Fruit fly (Drosophila melanogaster) whole organism, wandering third instar larva: ENCODE data around the gene CG6574.

Experiments
- Hnf4 ChIP-seq: fragments of 200-800 bp; sonication (Bioruptor generic); optimal IDR thresholded peaks from 2 replicates; lab custom pipeline; 2016; ENCODE audit warnings: missing biosample characterization, mild to moderate bottlenecking, missing genetic modification characterization
- Hr78 ChIP-seq: fragments of >200 bp; optimal IDR thresholded peaks from 2 replicates; lab custom pipeline; 2017; ENCODE audit warnings: missing biosample characterization, missing genetic modification characterization
- Jra ChIP-seq: sonication (Bioruptor generic); optimal IDR thresholded peaks from 2 replicates; lab custom pipeline; 2016; ENCODE audit warnings: missing biosample characterization, missing genetic modification characterization
- Myc ChIP-seq: fragments of >200 bp; optimal IDR thresholded peaks from 2 replicates; lab custom pipeline; 2017
- OdsH ChIP-seq: fragments of 200-800 bp; sonication (Bioruptor generic); optimal IDR thresholded peaks from 2 replicates; lab custom pipeline; 2016; ENCODE audit warnings: missing biosample characterization, mild to moderate bottlenecking, missing genetic modification characterization
- brk ChIP-seq: fragments of 200-800 bp; sonication (Bioruptor generic); optimal IDR thresholded peaks from 2 replicates; lab custom pipeline; 2016; ENCODE audit warnings: missing biosample characterization, mild to moderate bottlenecking, missing genetic modification characterization
- dsf ChIP-seq: sonication (Bioruptor generic); optimal IDR thresholded peaks from 2 replicates; lab custom pipeline; 2016; ENCODE audit warnings: missing biosample characterization, missing genetic modification characterization, borderline replicate concordance
- ey ChIP-seq: fragments of 200-800 bp; sonication (Bioruptor generic); optimal IDR thresholded peaks from 2 replicates; lab custom pipeline; 2016; ENCODE audit warnings: missing biosample characterization, missing genetic modification characterization
- sage ChIP-seq: fragments of 200-800 bp; sonication (Bioruptor generic); optimal IDR thresholded peaks from 2 replicates; lab custom pipeline; 2016; ENCODE audit warnings: missing biosample characterization, mild to moderate bottlenecking, missing genetic modification characterization
- usp ChIP-seq: fragments of >200 bp; optimal IDR thresholded peaks from 2 replicates; lab custom pipeline; 2017; ENCODE audit warnings: missing biosample characterization, missing genetic modification characterization
- woc ChIP-seq: sonication (Bioruptor generic); optimal IDR thresholded peaks from 2 replicates; lab custom pipeline; 2016; ENCODE audit warnings: missing biosample characterization, mild to moderate bottlenecking, missing genetic modification characterization

The CG6574 gene

DNA sequence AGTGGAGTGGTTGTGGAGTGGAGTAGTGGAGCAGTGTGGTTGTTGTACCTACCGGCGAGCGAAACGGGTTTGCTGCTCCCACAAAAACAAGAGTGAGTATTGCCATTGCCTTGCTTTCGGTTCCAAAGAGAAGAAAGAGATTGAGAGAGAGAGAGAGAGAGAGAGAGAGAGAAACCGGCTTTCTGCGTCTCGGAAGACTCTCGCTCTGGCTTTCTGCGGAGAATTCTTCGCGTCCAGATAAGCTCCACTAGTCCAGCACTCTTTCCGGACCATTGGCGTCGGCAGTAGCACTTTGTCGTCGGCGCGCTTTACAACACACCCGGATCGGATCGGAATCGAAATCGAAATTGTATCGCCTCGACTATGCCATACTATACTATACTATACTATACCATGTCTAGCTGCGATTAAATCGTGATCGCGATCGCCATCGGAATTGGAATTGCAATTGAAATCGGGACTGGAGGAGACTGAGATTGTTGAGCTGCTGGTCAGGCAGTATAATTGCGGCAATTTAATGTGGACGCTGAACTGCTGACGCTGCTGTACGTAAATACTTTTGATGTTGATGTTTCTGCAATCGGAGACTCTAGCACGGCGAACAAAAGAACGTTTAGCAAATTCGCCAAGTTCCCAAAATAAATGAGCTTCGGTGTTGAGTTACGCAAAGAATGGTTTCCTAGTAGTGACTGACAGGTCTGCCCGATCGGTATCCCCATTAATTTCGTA is 35.8 kb downstream of the CG6574 start, which contains the start of gene Cad86C (continued):
- TF ChIP-seq dsf (GFP tag; lab: Kevin White, UChicago) (no peak), sage (GFP tag; lab: Kevin White, UChicago) (peak; percentile 11), Hnf4 (GFP tag; lab: Kevin White, UChicago) (no peak), woc (no peak), Jra (GFP tag; lab: Kevin White, UChicago) (no peak), usp (GFP tag; lab: Kevin White, UChicago) (no peak), Hr78 (GFP tag; lab: Kevin White, UChicago) (no peak)
- TF ChIP-seq, all 38 proteins: peak for 10

DNA sequence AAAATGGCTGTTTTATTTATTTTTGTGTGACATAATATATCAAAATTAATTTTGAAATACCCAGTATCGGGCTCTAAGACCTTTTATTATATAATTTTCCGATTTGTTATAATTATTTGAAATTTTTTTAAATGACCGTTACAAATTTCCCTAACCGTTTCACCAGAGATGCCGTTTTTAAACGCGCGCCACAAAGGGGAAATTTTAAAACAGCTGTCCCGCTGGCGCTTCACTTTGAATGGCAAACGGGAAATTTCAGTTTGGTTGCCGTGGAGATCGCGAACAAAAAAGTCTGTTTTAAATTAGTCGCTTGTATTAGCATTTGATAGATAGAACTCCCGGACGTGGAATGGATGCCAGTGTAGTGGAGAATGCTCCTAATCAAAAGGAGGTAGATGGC is 47.8 kb downstream of the CG6574 start, which contains the start of the genes CG14693 and TTLL15:
Gene CG14693, minus strand, starts transcription at position 16 of the 400 bp plus-strand sequence.
Gene TTLL15, plus strand, starts transcription at position 257 of the 400 bp plus-strand sequence.
- TF ChIP-seq sage (GFP tag; lab: Kevin White, UChicago) (no peak), Myc (lab: Kevin White, UChicago) (peak; percentile 48), brk (GFP tag; lab: Kevin White, UChicago) (no peak), Jra (GFP tag; lab: Kevin White, UChicago) (no peak), ey (no peak), OdsH (GFP tag; lab: Kevin White, UChicago) (no peak)
